Worm (Caenorhabditis elegans): ENCODE results near the gene R57.2.

DNA sequence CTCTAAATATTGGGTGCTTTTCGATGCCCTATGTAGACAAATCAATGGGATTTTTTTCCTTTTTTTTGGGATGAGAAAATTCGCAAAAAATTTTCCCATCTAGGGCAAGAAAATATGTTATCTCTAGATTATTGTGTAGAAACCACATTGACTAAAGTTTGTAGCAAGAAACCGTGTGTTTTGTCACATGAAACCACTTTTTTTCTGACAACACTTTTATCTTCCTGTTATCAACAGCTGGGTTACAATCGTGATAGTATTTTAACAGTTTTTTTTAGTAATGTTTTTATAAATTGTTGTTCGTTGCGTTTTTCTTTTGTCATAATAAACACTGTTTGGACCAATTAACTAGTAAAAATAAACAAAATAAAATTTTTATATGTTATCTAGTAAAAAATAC is 15.2 kb downstream of the R57.2 start:
- no peak for TF ChIP-seq him-1 (tag; optimal IDR thresholded peaks at IDR 0.05)
- no peak for TF ChIP-seq dao-5 (tag; optimal IDR thresholded peaks at IDR 0.05)

Measured in whole organism, L4/young adult.